Fruit fly (Drosophila melanogaster): ENCODE measurements around the gene Dop1R2.

The Dop1R2 gene

DNA sequence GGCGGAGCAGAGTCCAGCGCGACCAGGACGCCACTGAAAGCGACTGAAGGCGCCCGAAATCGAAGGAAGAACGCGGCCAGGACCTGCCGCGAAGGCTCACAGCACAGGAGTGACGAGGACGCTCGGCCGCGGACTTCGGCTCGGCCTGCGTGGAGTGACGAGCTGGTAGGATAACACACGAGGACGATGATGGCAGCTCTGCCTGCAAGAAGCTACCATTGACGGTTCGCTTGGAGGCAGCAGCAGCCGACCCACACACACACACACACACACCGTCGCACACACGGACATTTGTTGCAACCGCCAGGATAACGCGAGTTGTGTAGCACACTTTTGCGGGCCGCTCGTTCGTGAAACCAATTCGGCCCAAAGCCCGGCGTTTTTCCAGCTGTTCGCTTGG lies at the start of gene Dop1R2:
Gene Dop1R2, minus strand, starts transcription at position 35 of the 400 bp plus-strand sequence.
- TF ChIP-seq noc (tag; optimal IDR thresholded peaks at IDR 0.05): no peak

DNA sequence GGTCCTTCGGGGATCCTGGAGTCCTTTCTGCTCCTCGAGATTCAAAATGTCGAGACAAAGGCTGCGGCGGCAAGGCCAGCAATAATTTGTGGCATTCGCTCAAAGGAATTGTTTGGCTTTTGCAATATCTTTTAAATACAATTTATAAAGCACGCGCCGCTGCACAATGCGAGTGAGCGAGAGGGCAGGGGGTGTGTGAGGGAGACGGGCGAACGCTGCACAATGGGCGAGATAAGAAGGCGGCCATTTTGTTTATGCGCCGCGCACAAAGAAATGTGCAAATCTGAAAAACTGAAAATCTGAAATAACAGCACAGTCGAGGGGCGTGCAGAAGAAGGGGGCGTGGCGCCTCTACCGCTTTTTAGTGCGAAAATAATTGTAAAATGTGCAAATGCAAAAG lies 48.5 kb upstream of the Dop1R2 start:
- no peak for TF ChIP-seq noc (tag; optimal IDR thresholded peaks at IDR 0.05)

dm6 chr3R:29707258-29707657 lies 47.5 kb upstream of the Dop1R2 start:
- no peak for TF ChIP-seq noc (tag; optimal IDR thresholded peaks at IDR 0.05)

DNA sequence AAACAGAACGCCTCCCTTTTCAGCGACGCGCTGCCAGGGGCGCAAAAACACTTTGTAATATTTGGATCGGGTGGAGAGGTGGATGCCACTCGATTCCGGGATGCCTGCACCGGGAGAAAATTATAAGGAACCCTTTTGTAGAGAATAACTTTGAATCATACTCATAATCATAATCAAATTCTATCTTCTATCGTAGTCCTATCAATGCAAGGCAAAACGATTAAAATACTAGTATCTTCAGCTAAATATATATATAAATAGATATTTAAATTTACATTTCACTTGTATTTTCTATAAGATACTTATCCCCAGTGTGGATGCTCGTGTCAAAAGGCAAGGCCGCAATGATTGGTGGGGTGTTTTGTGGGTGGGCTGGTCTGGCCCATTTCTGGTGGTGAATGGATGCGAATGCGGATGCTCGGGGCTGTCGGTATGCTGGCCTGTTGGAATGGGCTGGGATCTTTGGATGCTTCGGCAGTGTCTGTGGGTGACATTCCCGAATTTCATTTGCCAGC lies 46.1 kb upstream of the Dop1R2 start:
- no peak for TF ChIP-seq noc (tag; optimal IDR thresholded peaks at IDR 0.05)

DNA sequence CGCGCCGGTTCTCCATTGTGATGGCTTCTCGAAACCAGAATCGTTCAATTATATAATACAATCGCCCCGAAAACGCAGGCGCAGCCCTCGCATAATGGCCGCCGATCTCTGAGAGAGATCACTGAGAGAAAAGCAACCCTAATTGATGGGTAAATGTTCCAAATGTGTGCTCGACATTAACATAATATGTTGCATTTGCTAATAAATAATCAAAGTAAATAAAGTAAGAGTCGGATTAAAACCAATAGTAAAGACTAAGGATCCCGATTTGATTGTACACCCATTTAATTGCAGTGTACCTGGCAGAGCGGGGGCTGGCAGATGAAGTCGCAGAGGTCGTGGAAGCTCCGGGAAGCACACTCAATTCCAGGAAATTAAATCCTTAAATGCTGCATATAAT lies 44.8 kb upstream of the Dop1R2 start:
- TF ChIP-seq noc (tag; optimal IDR thresholded peaks at IDR 0.05): no peak

DNA sequence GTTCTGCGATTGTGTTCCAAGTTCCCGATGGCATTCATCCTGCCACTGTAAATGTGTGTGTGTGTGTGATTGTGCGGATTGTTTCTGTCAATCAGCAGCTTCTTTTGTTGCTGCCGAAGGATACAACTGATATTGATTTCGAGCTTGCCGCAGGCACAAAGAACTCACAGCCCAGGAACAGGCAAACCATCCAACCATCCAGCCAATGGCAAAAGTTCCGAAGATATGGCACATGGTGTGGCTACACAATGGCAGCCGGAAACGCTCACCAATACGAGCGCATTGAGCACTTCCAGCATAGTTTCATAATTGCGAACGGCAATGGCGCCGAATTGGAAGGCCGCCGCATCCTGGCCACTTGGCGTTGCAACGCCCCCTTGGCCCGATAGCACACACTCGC lies 42.0 kb upstream of the Dop1R2 start:
- no peak for TF ChIP-seq noc (tag; optimal IDR thresholded peaks at IDR 0.05)

dm6 chr3R:29699220-29699619 lies 39.4 kb upstream of the Dop1R2 start:
- TF ChIP-seq noc (tag; optimal IDR thresholded peaks at IDR 0.05): no peak

dm6 chr3R:29697841-29698240 lies 38.1 kb upstream of the Dop1R2 start:
- TF ChIP-seq noc (tag; optimal IDR thresholded peaks at IDR 0.05): no peak

DNA sequence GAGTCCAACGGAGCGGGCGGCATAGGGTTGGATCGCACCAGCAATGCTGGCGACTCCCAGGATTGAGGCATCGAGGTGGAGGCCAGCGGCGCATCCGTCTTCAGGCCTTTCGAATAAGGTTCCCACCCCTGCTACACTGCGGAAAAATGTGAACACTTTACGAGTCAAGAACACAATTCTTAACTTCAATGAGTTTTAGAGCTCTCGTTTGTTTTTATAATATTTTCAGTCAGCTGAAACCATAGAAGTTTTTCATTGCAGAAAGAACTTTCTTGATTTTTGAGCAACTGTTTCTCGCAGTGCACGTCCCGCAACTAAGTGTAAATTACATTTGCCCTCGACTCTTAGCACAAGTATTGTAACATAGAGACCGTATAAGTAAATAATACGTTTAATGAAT lies 36.6 kb upstream of the Dop1R2 start:
- TF ChIP-seq noc (tag; optimal IDR thresholded peaks at IDR 0.05): no peak

dm6 chr3R:29695744-29696143 lies 36.0 kb upstream of the Dop1R2 start:
- no peak for TF ChIP-seq noc (tag; optimal IDR thresholded peaks at IDR 0.05)

DNA sequence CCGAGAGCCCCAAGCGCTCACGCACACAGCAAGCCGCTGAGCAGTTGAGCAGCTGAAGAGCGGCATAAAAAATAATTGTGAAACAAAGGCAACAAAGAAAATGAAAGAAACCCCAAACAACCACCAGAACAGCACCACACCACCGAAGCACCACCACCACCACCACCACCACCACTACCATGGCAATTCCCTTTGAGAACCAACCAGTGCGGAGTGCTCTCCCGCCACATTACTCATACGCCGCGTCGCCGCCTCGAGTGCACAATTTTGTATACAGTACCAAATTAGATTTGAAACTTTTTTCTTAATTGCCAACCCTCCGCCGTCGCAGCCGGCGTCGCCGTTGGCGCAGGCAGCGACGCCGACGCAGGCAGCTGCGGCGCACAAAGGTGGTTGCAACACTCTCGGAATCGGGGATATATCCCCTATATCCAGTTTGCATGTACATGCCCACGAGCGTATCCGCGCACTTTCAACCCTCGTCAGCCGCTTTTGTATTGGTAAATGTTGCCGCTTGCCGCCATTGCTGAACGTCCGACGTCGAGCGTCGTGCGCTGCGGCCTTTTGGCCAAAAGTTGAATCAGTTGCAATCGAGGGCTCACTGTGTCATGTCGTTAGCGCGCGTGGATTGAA lies 32.3 kb upstream of the Dop1R2 start, which contains the start of gene dmrt99B:
Gene dmrt99B, plus strand, starts transcription at position 583 of the 633 bp plus-strand sequence.
- no peak for TF ChIP-seq noc (tag; optimal IDR thresholded peaks at IDR 0.05)

DNA sequence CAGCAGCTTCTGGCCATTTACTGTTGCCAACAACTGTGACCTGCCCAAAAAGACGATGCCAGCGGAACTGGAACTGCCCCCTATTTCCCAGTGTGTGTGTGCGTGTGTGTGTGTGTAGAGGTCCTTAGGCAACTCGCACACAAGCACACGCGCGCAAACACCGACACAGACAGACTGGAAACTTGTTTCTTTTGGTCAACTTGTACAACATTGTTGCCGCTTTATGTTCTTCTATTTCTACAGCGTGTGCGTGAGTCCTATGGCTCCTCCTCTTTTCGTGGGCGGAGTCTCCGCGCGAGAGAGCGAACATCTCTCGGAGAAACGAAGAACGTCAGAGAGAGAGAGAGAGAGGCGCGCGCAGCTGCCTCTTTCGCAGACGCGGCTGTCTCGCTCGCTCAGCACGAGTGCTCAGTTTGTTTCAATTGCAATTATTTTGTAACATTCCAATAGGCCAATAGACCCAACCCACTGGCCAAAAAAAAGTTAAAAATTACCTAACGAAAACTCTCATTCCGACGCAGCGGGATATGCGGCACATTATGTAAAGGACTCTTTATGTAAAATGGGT lies 31.3 kb upstream of the Dop1R2 start:
- no peak for TF ChIP-seq noc (tag; optimal IDR thresholded peaks at IDR 0.05)

DNA sequence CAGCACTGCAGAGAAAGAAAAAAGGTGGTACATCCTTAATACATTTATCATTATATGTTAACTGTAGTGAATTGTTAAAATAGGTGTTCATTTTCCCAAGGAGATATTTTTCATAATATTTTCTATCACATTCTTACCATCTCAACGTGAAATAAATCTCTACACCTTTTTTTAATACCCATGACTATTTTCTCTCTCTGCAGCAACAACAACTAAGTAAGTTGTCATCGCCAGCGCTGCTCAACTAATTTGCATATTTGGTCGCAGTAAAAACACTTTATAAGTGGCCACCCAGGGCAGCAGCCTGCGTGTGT lies 30.7 kb upstream of the Dop1R2 start:
- no peak for TF ChIP-seq noc (tag; optimal IDR thresholded peaks at IDR 0.05)

- no peak for TF ChIP-seq noc (tag; optimal IDR thresholded peaks at IDR 0.05)
These were observed 30.2 kb upstream of the Dop1R2 start for dm6 chr3R:29689833-29690538.

DNA sequence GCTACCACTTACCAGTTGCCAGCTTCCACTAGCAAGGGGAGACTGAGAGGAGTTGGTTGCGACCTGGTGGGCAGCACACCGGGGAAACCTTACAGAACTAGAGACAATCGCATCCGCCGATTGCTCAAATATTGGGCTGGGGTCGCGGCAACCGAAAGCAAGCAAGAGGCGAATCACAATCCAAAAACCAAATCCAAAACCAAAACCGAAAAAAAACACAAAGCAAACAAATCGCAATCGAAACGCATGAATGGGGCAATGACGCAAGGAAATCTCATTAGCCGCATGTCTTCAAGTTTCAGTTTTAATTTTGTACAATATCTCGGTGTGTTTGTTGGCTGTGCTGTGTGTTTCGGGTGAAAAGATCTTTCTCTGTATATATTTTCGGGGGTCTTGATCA lies 29.4 kb upstream of the Dop1R2 start, which contains the start of gene Obp99c:
Gene Obp99c, minus strand, starts transcription at position 101 of the 400 bp plus-strand sequence.
- TF ChIP-seq noc (tag; optimal IDR thresholded peaks at IDR 0.05): no peak

DNA sequence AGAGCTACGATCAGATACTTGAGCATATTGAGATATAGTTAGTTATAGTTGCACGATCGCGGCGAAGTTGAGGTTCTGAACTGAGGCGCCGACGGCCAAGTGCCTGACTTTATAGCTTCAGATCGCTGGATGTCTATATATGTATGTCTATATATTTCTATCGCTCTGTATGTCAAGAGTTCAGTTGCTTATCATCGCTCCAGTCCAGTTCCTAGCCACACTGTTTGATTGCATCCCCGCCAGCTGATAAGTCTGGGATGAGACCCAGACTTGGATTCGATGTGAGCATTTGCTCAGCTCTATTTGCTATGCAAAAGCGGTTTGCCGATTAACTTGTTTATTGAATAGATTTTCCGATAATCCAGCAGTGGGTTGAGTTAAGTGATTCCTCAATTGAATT lies 26.9 kb upstream of the Dop1R2 start:
- TF ChIP-seq noc (tag; optimal IDR thresholded peaks at IDR 0.05): no peak

DNA sequence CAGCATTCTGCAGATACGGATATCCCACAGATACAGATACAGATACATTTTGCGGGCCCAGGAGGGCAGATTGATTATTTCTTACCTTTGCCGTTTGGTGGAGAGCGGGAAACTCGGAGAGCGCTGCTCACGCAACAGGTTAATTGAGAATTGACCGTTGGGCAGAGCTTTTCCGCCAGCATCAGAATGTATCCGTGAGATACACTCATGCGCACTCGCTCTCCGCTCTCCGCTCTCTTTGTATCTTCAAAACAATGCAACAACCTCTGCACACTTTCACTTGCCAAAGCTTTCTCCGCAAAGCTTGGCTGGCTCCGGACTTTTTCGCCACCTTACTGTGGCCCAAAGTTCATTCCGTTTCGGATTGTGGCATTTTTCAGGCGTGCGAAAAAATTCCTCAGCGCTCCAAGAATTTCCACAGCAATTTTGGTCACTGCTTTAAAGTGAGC lies 22.4 kb upstream of the Dop1R2 start, which contains the start of the genes CG7582 and Gycalpha99B:
Gene CG7582, minus strand, starts transcription at position 127 of the 449 bp plus-strand sequence.
Gene Gycalpha99B, plus strand, starts transcription at position 352 of the 449 bp plus-strand sequence.
- no peak for TF ChIP-seq noc (tag; optimal IDR thresholded peaks at IDR 0.05)
